Fruit fly (Drosophila melanogaster) whole organism, embryonic: ENCODE data around the gene MICU3.

Source experiments
- Abd-B ChIP-seq: fragments of 200-800 bp; sonication (Bioruptor generic); optimal IDR thresholded peaks from 2 replicates; lab custom pipeline; 2018; ENCODE audit warnings: missing biosample characterization, mild to moderate bottlenecking, missing genetic modification characterization, moderate library complexity
- Adf1 ChIP-seq: fragments of 200-800 bp; sonication (Bioruptor generic); IDR thresholded peaks from 2 replicates; pipeline ENCODE4 v1.3.6; 2022; ENCODE audit warnings: missing biosample characterization, missing genetic modification characterization
- Antp ChIP-seq: fragments of 200-800 bp; sonication (Bioruptor generic); optimal IDR thresholded peaks from 3 replicates; lab custom pipeline; 2016; ENCODE audit warnings: missing biosample characterization, missing genetic modification characterization
- Atf-2 ChIP-seq: fragments of 200-800 bp; sonication (Bioruptor generic); optimal IDR thresholded peaks from 2 replicates; lab custom pipeline; 2016; ENCODE audit warnings: missing biosample characterization, missing genetic modification characterization
- Atf6 ChIP-seq: fragments of 200-800 bp; sonication (Bioruptor generic); IDR thresholded peaks from 2 replicates; pipeline ENCODE4 v1.3.6; 2022; ENCODE audit warnings: missing biosample characterization, missing genetic modification characterization
- Awh ChIP-seq: fragments of 200-800 bp; sonication (Bioruptor generic); IDR thresholded peaks from 2 replicates; pipeline ENCODE4, ENCODE4 v1.3.6; 2022; ENCODE audit warnings: missing biosample characterization, missing genetic modification characterization
- CG11696 ChIP-seq: fragments of 200-800 bp; sonication (Bioruptor generic); IDR thresholded peaks from 2 replicates; pipeline ENCODE4 v1.3.6; 2022; ENCODE audit warnings: missing biosample characterization, missing genetic modification characterization
- CG13123 ChIP-seq: fragments of 200-800 bp; sonication (Bioruptor generic); optimal IDR thresholded peaks from 2 replicates; lab custom pipeline; 2016; ENCODE audit warnings: missing biosample characterization, missing genetic modification characterization
- CG13287 ChIP-seq: fragments of 200-800 bp; sonication (Bioruptor generic); IDR thresholded peaks from 2 replicates; pipeline ENCODE4 v1.3.6; 2022; ENCODE audit warnings: missing biosample characterization, missing genetic modification characterization; ENCODE audit not compliant: partially characterized antibody
- CG13296 ChIP-seq: fragments of 200-800 bp; sonication (Bioruptor generic); optimal IDR thresholded peaks from 3 replicates; lab custom pipeline; 2018; ENCODE audit warnings: missing biosample characterization, mild to moderate bottlenecking, missing genetic modification characterization
- CG13775 ChIP-seq: fragments of 200-800 bp; sonication (Bioruptor generic); optimal IDR thresholded peaks from 3 replicates; lab custom pipeline; 2017; ENCODE audit warnings: missing biosample characterization, mild to moderate bottlenecking, missing genetic modification characterization
- CG1602 ChIP-seq: fragments of 200-800 bp; sonication (Bioruptor generic); optimal IDR thresholded peaks from 3 replicates; lab custom pipeline; 2016; ENCODE audit warnings: missing biosample characterization, missing genetic modification characterization
- CG16813 ChIP-seq: fragments of 200-800 bp; sonication (Bioruptor generic); IDR thresholded peaks from 3 replicates; pipeline ENCODE4 v1.3.6; 2022; ENCODE audit warnings: missing biosample characterization, missing genetic modification characterization; ENCODE audit not compliant: partially characterized antibody
- CG17385 ChIP-seq: fragments of 200-800 bp; sonication (Bioruptor generic); optimal IDR thresholded peaks from 3 replicates; lab custom pipeline; 2018; ENCODE audit warnings: missing biosample characterization, mild to moderate bottlenecking, missing genetic modification characterization
- CG17612 ChIP-seq: fragments of 200-800 bp; sonication (Bioruptor generic); IDR thresholded peaks from 2 replicates; pipeline ENCODE4 v1.3.6; 2022; ENCODE audit warnings: missing biosample characterization, missing genetic modification characterization
- CG2120 ChIP-seq: fragments of 200-800 bp; sonication (Bioruptor generic); optimal IDR thresholded peaks from 3 replicates; lab custom pipeline; 2016; ENCODE audit warnings: missing biosample characterization, missing genetic modification characterization
- CG2129 ChIP-seq: fragments of 200-800 bp; sonication (Bioruptor generic); IDR thresholded peaks from 2 replicates; pipeline ENCODE4 v1.3.6; 2022; ENCODE audit warnings: missing biosample characterization, missing genetic modification characterization; ENCODE audit not compliant: partially characterized antibody
- CG2889 ChIP-seq: fragments of 200-800 bp; sonication (Bioruptor generic); IDR thresholded peaks from 3 replicates; pipeline ENCODE4 v1.3.6; 2022; ENCODE audit warnings: missing biosample characterization, missing genetic modification characterization
- CG31365 ChIP-seq: fragments of 200-800 bp; sonication (Bioruptor generic); optimal IDR thresholded peaks from 2 replicates; lab custom pipeline; 2018; ENCODE audit warnings: missing biosample characterization, mild to moderate bottlenecking, missing genetic modification characterization
- CG3847 ChIP-seq: fragments of 200-800 bp; sonication (Bioruptor generic); IDR thresholded peaks from 2 replicates; pipeline ENCODE4 v1.3.6; 2022; ENCODE audit warnings: missing biosample characterization, missing genetic modification characterization
- CG5953 ChIP-seq: fragments of 200-800 bp; sonication (Bioruptor generic); IDR thresholded peaks from 2 replicates; pipeline ENCODE4 v1.3.6; 2022; ENCODE audit warnings: missing biosample characterization, missing genetic modification characterization
- CG6791 ChIP-seq: fragments of 200-800 bp; sonication (Bioruptor generic); IDR thresholded peaks from 3 replicates; pipeline ENCODE4 v1.3.6; 2022; ENCODE audit warnings: missing biosample characterization, missing genetic modification characterization; ENCODE audit not compliant: partially characterized antibody
- CG7928 ChIP-seq: fragments of 200-800 bp; sonication (Bioruptor generic); optimal IDR thresholded peaks from 2 replicates; lab custom pipeline; 2017; ENCODE audit warnings: missing biosample characterization, mild to moderate bottlenecking, missing genetic modification characterization
- CG8944 ChIP-seq: fragments of 200-800 bp; sonication (Bioruptor generic); optimal IDR thresholded peaks from 3 replicates; lab custom pipeline; 2016; ENCODE audit warnings: missing biosample characterization, missing genetic modification characterization
- Drgx ChIP-seq: fragments of 200-800 bp; sonication (Bioruptor generic); IDR thresholded peaks from 2 replicates; pipeline ENCODE4 v1.3.6; 2022; ENCODE audit warnings: missing biosample characterization, missing genetic modification characterization
- ERR ChIP-seq: fragments of 200-800 bp; sonication (Bioruptor generic); optimal IDR thresholded peaks from 2 replicates; lab custom pipeline; 2016; ENCODE audit warnings: missing biosample characterization, missing genetic modification characterization
- HmgZ ChIP-seq: fragments of 200-800 bp; sonication (Bioruptor generic); optimal IDR thresholded peaks from 2 replicates; lab custom pipeline; 2018; ENCODE audit warnings: missing biosample characterization, mild to moderate bottlenecking, missing genetic modification characterization
- MESR4 ChIP-seq: fragments of 200-800 bp; sonication (Bioruptor generic); optimal IDR thresholded peaks from 2 replicates; lab custom pipeline; 2018; ENCODE audit warnings: missing biosample characterization, mild to moderate bottlenecking, missing genetic modification characterization, moderate library complexity
- Max ChIP-seq: fragments of 200-800 bp; sonication (Bioruptor generic); optimal IDR thresholded peaks from 2 replicates; lab custom pipeline; 2016; ENCODE audit warnings: missing biosample characterization, mild to moderate bottlenecking, missing genetic modification characterization
- Meics ChIP-seq: fragments of 200-800 bp; sonication (Bioruptor generic); optimal IDR thresholded peaks from 2 replicates; lab custom pipeline; 2017; ENCODE audit warnings: missing biosample characterization, mild to moderate bottlenecking, missing genetic modification characterization
- Mes4 ChIP-seq: fragments of 200-800 bp; sonication (Bioruptor generic); optimal IDR thresholded peaks from 2 replicates; lab custom pipeline; 2016; ENCODE audit warnings: missing biosample characterization, missing genetic modification characterization
- NC2α ChIP-seq: fragments of 200-800 bp; sonication (Bioruptor generic); optimal IDR thresholded peaks from 2 replicates; lab custom pipeline; 2016; ENCODE audit warnings: missing biosample characterization, missing genetic modification characterization
- NfI ChIP-seq: fragments of 200-800 bp; sonication (Bioruptor generic); optimal IDR thresholded peaks from 3 replicates; lab custom pipeline; 2018; ENCODE audit warnings: missing biosample characterization, mild to moderate bottlenecking, missing genetic modification characterization, moderate library complexity
- Scr ChIP-seq: fragments of 200-800 bp; sonication (Bioruptor generic); IDR thresholded peaks from 2 replicates; pipeline ENCODE4 v1.3.6; 2022; ENCODE audit warnings: missing biosample characterization, missing genetic modification characterization; ENCODE audit not compliant: partially characterized antibody
- Stat92E ChIP-seq, 3 experiments: fragments of >200 bp in 2 of 3; fragments of 200-800 bp in 1 of 3; sonication (Bioruptor generic) in 1 of 3; optimal IDR thresholded peaks; 2 replicates each; lab custom pipeline; 2017 to 2019; ENCODE audit warnings: missing biosample characterization in 3 of 3, missing genetic modification characterization in 3 of 3, mild to moderate bottlenecking in 1 of 3, moderate library complexity in 1 of 3
- dan ChIP-seq: fragments of 200-800 bp; sonication (Bioruptor generic); IDR thresholded peaks from 2 replicates; pipeline ENCODE4 v1.3.6; 2022; ENCODE audit warnings: missing biosample characterization, missing genetic modification characterization
- dmrt99B ChIP-seq: fragments of 200-800 bp; sonication (Bioruptor generic); optimal IDR thresholded peaks from 2 replicates; lab custom pipeline; 2018; ENCODE audit warnings: missing biosample characterization, mild to moderate bottlenecking, missing genetic modification characterization, moderate library complexity
- hbn ChIP-seq: fragments of 200-800 bp; sonication (Bioruptor generic); IDR thresholded peaks from 2 replicates; pipeline ENCODE4 v1.3.6; 2022; ENCODE audit warnings: missing biosample characterization, missing genetic modification characterization; ENCODE audit not compliant: partially characterized antibody
- hth ChIP-seq: fragments of >200 bp; optimal IDR thresholded peaks from 2 replicates; lab custom pipeline; 2017; ENCODE audit warnings: inconsistent platforms
- inv ChIP-seq: fragments of 200-800 bp; sonication (Bioruptor generic); IDR thresholded peaks from 2 replicates; pipeline ENCODE4 v1.3.6; 2022; ENCODE audit warnings: missing biosample characterization, missing genetic modification characterization; ENCODE audit not compliant: partially characterized antibody
- knrl ChIP-seq: fragments of 200-800 bp; sonication (Bioruptor generic); IDR thresholded peaks from 3 replicates; pipeline ENCODE4 v1.3.6; 2022; ENCODE audit warnings: missing biosample characterization, missing genetic modification characterization; ENCODE audit not compliant: partially characterized antibody
- lab ChIP-seq: fragments of 200-800 bp; sonication (Bioruptor generic); optimal IDR thresholded peaks from 3 replicates; lab custom pipeline; 2017; ENCODE audit warnings: missing biosample characterization, missing genetic modification characterization, mild to moderate bottlenecking, moderate library complexity, missing genetic modification reagents
- lov ChIP-seq, 2 experiments: fragments of 200-800 bp in 1 of 2; fragments of >200 bp in 1 of 2; sonication (Bioruptor generic) in 1 of 2; IDR thresholded peaks in 1 of 2; optimal IDR thresholded peaks in 1 of 2; 2 replicates in 1 of 2; 3 replicates in 1 of 2; pipeline versions ENCODE4 v1.3.6 to Lab custom; 2017 to 2022; ENCODE audit warnings: missing biosample characterization in 1 of 2, missing genetic modification characterization in 1 of 2
- pita ChIP-seq: fragments of 200-800 bp; sonication (Bioruptor generic); optimal IDR thresholded peaks from 2 replicates; lab custom pipeline; 2017; ENCODE audit warnings: missing biosample characterization, mild to moderate bottlenecking, missing genetic modification characterization
- pzg ChIP-seq: fragments of 200-800 bp; sonication (Bioruptor generic); optimal IDR thresholded peaks from 3 replicates; lab custom pipeline; 2018; ENCODE audit warnings: missing biosample characterization, mild to moderate bottlenecking, missing genetic modification characterization, moderate library complexity
- repo ChIP-seq: fragments of 200-800 bp; sonication (Bioruptor generic); optimal IDR thresholded peaks from 2 replicates; lab custom pipeline; 2016; ENCODE audit warnings: missing biosample characterization, missing genetic modification characterization
- salm ChIP-seq: fragments of 200-800 bp; sonication (Bioruptor generic); optimal IDR thresholded peaks from 2 replicates; lab custom pipeline; 2018; ENCODE audit warnings: missing biosample characterization, mild to moderate bottlenecking, missing genetic modification characterization
- tll ChIP-seq, 2 experiments: fragments of 200-800 bp in 1 of 2; fragments of >200 bp in 1 of 2; sonication (Bioruptor generic) in 1 of 2; optimal IDR thresholded peaks; 2 replicates each; lab custom pipeline; 2017 to 2019; ENCODE audit warnings: missing biosample characterization in 2 of 2, missing genetic modification characterization in 2 of 2, mild to moderate bottlenecking in 1 of 2, moderate library complexity in 1 of 2
- usp ChIP-seq: fragments of >200 bp; optimal IDR thresholded peaks from 2 replicates; lab custom pipeline; 2017; ENCODE audit warnings: missing biosample characterization, missing genetic modification characterization
- yki ChIP-seq: fragments of >200 bp; optimal IDR thresholded peaks from 3 replicates; lab custom pipeline; 2018

The MICU3 gene

DNA sequence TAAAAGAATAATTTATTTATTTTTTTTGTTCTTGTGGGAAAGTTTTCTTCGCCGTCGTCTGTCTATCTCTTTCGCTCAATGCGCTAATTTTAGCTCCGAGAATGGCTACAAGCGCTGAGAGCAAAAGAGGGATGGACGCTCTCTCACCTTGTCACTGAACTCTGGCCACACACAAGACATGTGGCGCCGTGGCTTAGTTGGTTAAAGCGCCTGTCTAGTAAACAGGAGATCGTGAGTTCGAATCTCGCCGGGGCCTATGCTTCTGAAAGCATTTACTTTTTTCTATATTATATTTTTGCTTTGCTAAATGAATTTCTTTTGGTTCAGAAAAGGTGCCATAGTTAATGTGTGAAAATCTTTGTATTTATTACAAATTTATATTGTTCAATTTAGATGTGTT lies 44.6 kb upstream of the MICU3 start (continued):
- TF ChIP-seq CG3847 (GFP tag; lab: Robert Waterston, UW) = no peak
- no peak for TF ChIP-seq lov (optimal IDR thresholded peaks at IDR 0.05; lab: Kevin White, UChicago)
- no peak for TF ChIP-seq lov (GFP tag; IDR thresholded peaks at IDR 0.05; lab: Robert Waterston, UW)
- TF ChIP-seq CG13287 (GFP tag; lab: Robert Waterston, UW) = peak; percentile 62
- TF ChIP-seq CG13296 = no peak
- TF ChIP-seq Meics (GFP tag; lab: Kevin White, UChicago) = no peak
- no peak for TF ChIP-seq Adf1 (GFP tag; lab: Robert Waterston, UW)
- no peak for TF ChIP-seq CG8944 (GFP tag; lab: Kevin White, UChicago)
- TF ChIP-seq hbn = 0 out of 2 replicates have a peak, but pooled peaks have one; percentile 18
- TF ChIP-seq salm (tag; lab: Kevin White, UChicago) = no peak
- TF ChIP-seq dmrt99B (tag; lab: Kevin White, UChicago) = no peak
- TF ChIP-seq Awh (GFP tag; lab: Robert Waterston, UW) = no peak
- TF ChIP-seq Max (GFP tag; lab: Kevin White, UChicago) = no peak
- no peak for TF ChIP-seq hth (lab: Kevin White, UChicago)
- TF ChIP-seq inv (GFP tag; lab: Robert Waterston, UW) = peak; percentile 34; the same call in 1 of the 2 replicates
- TF ChIP-seq repo = no peak
- TF ChIP-seq CG2120 (GFP tag; lab: Kevin White, UChicago) = no peak
- no peak for TF ChIP-seq pzg (GFP tag; lab: Kevin White, UChicago)
- no peak for TF ChIP-seq CG11696 (GFP tag; lab: Robert Waterston, UW)
- TF ChIP-seq Mes4 = no peak
- TF ChIP-seq CG6791 (GFP tag; lab: Robert Waterston, UW) = peak; percentile 90
- TF ChIP-seq CG17385 (GFP tag; lab: Kevin White, UChicago) = no peak
- TF ChIP-seq usp (GFP tag; lab: Kevin White, UChicago) = no peak
- no peak for TF ChIP-seq CG5953
- no peak for TF ChIP-seq NC2α
- no peak for TF ChIP-seq ERR (GFP tag; lab: Kevin White, UChicago)
- TF ChIP-seq tll (GFP tag; optimal IDR thresholded peaks at IDR 0.05; lab: Kevin White, UChicago) = no peak
- no peak for TF ChIP-seq CG7928
- TF ChIP-seq CG2129 (GFP tag; lab: Robert Waterston, UW) = 0 out of 2 replicates have a peak, but pooled peaks have one; percentile 19
- no peak for TF ChIP-seq CG31365 (tag; lab: Kevin White, UChicago)
- no peak for TF ChIP-seq MESR4
- no peak for TF ChIP-seq HmgZ (tag; lab: Kevin White, UChicago)
- TF ChIP-seq lab = no peak
- TF ChIP-seq CG13123 (GFP tag; lab: Kevin White, UChicago) = no peak
- peak; percentile 62; the same call in 2 of the 3 replicates for TF ChIP-seq knrl (GFP tag; lab: Robert Waterston, UW)
- TF ChIP-seq CG2889 (GFP tag; lab: Robert Waterston, UW) = no peak
- TF ChIP-seq Atf6 (GFP tag; lab: Robert Waterston, UW) = no peak
- TF ChIP-seq Abd-B (GFP tag; lab: Kevin White, UChicago) = no peak
- peak; percentile 73 for TF ChIP-seq Scr (GFP tag; lab: Robert Waterston, UW)
- no peak for TF ChIP-seq yki
- no peak for TF ChIP-seq CG17612 (GFP tag; lab: Robert Waterston, UW)
- no peak for TF ChIP-seq NfI (GFP tag; lab: Kevin White, UChicago)
- no peak for TF ChIP-seq Drgx (GFP tag; lab: Robert Waterston, UW)
- TF ChIP-seq pita (GFP tag; lab: Kevin White, UChicago) = no peak
- no peak for TF ChIP-seq Antp
- no peak for TF ChIP-seq CG1602 (GFP tag; lab: Kevin White, UChicago)
- no peak for TF ChIP-seq Stat92E (GFP tag; optimal IDR thresholded peaks at IDR 0.05; lab: Kevin White, UChicago)
- TF ChIP-seq dan = no peak
- TF ChIP-seq CG13775 (GFP tag; lab: Kevin White, UChicago) = no peak
- TF ChIP-seq CG16813 (GFP tag; lab: Robert Waterston, UW) = peak; percentile 89
- TF ChIP-seq Atf-2 (GFP tag; lab: Kevin White, UChicago) = no peak
